Worm (Caenorhabditis elegans) whole organism, L1 larva: ENCODE measurements around the gene ram-2.

Experiments
- lin-15B ChIP-seq: fragments of 150-350 bp; sonication (generic microtip); optimal IDR thresholded peaks from 3 replicates; lab custom pipeline; 2014; ENCODE audit warnings: missing biosample characterization, missing genetic modification characterization
- lin-35 ChIP-seq, 2 experiments: fragments of 150-350 bp; optimal IDR thresholded peaks; 2 replicates each; lab custom pipeline; 2014; ENCODE audit warnings: missing biosample characterization in 2 of 2, missing genetic modification characterization in 2 of 2, missing genetic modification reagents in 2 of 2
- lir-3 ChIP-seq: sonication (generic microtip); optimal IDR thresholded peaks from 2 replicates; lab custom pipeline; 2016; ENCODE audit warnings: mild to moderate bottlenecking, missing genetic modification characterization, moderate library complexity, missing compliant biosample characterization; ENCODE audit not compliant: poor library complexity
- unc-62 ChIP-seq: fragments of 150-350 bp; optimal IDR thresholded peaks from 2 replicates; lab custom pipeline; 2014; ENCODE audit warnings: missing biosample characterization, missing genetic modification reagents, missing genetic modification characterization
- zag-1 ChIP-seq: fragments of 150-350 bp; optimal IDR thresholded peaks from 2 replicates; lab custom pipeline; 2014; ENCODE audit warnings: missing biosample characterization, missing genetic modification characterization
- ztf-4 ChIP-seq: fragments of 150-350 bp; optimal IDR thresholded peaks from 2 replicates; lab custom pipeline; 2014; ENCODE audit warnings: missing biosample characterization, missing genetic modification characterization

DNA sequence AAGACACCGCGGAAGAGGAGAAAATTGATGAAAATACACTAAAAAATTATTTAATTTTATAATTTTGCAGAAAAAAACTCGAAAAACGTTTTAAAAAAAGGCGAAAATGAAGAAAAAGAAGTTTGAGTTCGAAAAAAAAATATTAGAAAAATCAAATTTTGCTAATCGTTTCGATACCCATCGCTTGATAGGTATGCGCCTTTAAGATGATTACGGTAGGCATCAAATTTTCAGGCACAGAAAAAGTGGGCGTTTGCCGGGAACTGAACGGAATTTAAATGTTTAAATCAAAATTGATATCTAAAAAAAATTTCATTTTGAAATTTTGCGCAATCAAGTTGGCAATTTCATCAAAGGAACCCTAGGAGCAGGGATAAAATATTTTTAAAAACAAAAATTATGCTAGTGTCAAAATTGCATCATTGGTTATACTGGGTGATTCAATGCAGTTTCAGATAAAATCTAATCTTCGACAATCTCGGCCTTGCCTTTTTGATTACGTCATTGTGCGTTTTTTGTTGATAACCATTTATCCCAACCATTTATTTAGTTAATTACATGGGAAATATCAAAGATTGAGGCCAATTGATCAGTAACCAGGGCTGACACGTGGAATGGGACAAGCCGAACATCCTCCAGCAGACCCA, 27.0 kb upstream of the ram-2 start:
- TF ChIP-seq ztf-4 (no peak), unc-62 (no peak), lir-3 (no peak), lin-15B (tag; lab: Kevin White, UChicago) (no peak), zag-1 (no peak), lin-35 (GFP tag; optimal IDR thresholded peaks at IDR 0.05; lab: Kevin White, UChicago) (no peak)
